Worm (Caenorhabditis elegans) whole organism, dauer: ENCODE results near the gene C06G4.6.

Source experiments
- unc-62 ChIP-seq: sonication (generic microtip); optimal IDR thresholded peaks from 2 replicates; lab custom pipeline; 2017; ENCODE audit warnings: missing biosample characterization, missing genetic modification reagents, missing genetic modification characterization

Gene C06G4.6

DNA sequence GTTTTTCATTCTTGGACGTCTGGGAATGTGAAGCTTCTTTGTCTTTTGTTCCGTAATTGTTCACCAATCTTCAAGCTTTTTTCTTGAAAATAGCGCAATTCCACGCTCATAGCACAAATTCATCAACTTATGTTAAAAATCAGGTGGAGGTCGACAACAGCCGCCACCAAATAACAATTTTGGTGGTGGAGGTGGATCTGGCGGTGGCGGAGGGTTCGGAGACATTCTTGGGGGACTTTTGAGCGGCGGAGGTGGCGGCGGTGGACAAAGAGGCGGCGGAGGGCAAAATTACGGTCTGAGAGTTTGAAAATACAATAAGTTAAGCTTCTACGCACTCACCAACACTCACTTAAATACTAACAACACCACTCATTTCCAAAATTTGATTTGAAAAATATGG lies 22.3 kb upstream of the C06G4.6 start:
- no peak for TF ChIP-seq unc-62 (GFP tag; lab: Kevin White, UChicago)

DNA sequence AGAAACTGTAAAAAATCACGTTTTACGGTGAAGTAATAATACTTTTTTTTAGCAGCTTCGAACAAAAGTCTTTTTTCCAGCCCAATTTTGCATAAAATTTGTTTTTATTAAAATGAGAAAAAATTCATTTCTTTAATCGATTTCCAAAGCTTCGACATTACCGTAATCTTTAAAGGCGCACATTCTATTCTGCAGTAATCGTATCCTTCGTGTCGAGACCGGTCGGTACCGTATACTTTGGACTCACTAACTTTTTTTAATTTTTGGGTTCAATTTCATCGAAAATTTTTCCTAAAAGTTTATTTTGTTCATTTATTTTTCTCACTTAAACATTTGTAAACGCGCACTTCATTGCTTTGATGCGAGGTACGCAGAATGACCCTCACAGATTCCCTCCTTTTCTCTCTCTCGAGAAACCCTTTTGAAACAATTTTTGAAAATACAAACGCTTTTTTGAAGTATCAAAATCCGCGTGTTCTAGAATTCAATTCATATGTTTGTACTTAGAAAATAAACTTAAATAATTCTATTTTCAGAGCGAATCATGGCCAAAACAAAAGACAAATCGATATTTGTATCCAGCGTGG lies 17.5 kb upstream of the C06G4.6 start, which contains the start of gene hrpk-2:
hrpk-2 (plus strand) TSS at position 537 of the 587 bp plus-strand sequence.
- TF ChIP-seq unc-62 (GFP tag; lab: Kevin White, UChicago) = no peak

DNA sequence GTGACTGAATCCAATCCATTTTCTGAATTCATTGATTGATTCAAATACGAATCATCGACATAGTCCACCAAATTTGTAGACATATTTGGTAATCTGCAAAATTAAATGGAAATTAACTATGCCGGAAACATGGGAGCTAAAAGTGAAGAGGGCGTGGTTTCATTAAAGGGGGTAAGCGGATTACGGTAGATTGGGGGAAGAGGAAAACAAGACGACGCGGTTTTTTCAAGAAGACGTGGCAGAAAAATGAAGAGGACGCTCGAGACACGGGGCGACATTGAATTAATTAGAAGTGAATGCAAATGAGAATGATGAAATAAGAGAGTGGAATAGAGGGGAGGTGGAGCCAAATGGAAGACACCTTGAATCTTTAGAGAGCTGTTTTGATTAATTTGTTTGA lies 7.8 kb upstream of the C06G4.6 start, which contains the start of gene npr-17:
npr-17 (minus strand) TSS at position 101 of the 400 bp plus-strand sequence.
- no peak for TF ChIP-seq unc-62 (GFP tag; lab: Kevin White, UChicago)

DNA sequence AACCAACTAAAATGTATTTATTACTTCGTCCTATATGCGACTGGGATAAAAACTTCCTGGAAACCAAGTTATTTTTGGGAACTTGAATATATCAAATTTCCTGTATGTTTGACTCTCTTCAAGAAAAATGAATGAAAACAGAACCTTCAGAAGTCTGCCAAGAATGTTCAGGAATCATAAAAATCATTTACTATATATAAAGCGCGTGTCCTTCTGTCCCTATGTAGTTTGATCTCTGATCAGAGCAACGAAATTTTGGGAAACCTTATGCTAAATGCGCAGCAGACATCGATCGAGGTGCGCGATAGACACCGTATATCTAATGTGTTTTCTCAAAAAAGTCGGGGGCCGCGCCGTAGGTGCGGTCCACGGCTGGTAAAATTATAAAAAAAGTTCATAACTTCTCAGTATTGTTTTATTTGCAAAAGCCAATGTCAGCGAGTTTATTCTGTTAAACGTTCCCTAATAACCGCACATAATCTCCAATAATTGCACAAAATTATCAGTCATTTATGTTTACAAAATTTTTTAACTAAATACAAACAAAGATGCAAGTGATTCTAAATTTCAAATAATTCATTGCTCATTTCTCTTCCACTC lies 6.6 kb upstream of the C06G4.6 start:
- no peak for TF ChIP-seq unc-62 (GFP tag; lab: Kevin White, UChicago)

DNA sequence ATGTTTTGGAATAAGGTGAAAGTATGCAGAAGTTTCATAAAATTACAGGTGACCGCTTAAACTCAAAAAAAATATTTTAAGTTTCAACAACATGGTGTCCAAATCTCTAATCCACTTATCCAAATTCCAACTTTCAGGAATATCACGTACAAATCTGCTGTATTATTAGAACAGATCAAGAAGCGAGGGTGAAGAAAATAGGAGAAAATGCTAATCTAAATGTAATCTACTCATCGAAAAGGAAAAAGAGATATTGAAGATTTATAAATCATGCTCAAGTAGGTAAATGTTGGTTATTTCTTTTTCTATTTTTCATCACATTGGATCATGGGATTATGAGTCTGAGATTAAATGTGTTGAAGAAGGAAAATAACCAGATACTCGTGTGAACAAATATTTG lies 2.6 kb upstream of the C06G4.6 start:
- no peak for TF ChIP-seq unc-62 (GFP tag; lab: Kevin White, UChicago)

DNA sequence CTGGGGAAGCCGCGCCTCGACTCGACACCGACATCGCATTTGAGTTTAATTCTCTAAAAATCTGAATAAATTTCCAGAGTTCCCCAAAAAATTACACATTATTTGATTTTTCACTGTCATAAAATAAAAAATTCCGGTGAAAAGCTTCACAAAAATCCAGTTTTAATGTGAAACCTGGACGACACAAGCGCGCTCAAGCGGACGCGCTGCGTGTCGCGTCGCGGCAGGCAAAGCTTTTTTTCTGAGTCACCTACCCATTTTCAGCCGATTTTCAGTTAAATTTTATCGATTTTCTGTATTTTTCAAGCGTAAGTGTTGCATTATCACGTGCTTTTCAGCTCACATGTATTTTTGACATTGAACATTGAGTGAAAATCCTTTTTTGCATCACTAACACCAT lies 5.6 kb downstream of the C06G4.6 start, which contains the start of gene cit-1.1:
cit-1.1 (minus strand) TSS at position 53 of the 400 bp plus-strand sequence.
- no peak for TF ChIP-seq unc-62 (GFP tag; lab: Kevin White, UChicago)

DNA sequence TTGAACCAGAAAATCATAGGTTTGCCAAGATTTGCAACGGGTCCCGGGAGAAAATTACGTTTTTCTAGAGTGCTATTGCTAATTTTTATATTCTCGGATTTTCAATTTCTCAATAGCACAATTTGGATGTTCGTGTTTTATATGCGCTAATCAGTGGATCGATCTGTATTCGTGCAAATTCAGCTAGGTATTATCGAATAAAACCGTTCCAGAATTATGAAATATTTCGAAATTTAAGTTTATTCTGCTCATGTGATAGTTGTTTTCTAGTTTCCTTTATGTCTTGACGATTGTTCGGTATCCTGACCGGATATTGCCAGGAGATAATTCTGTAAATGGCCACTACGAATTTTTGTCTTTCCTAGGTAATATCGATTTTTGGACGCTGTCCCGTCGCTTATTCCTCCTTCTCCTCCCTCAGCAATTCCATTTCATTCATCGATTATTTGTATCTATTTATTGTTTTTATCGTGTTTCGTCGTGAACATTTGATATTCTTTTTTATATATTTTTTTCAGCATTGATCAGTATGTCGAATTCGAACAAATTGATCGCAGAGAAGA lies 6.2 kb downstream of the C06G4.6 start, which contains the start of gene cit-1.2:
cit-1.2 (plus strand) TSS at position 513 of the 563 bp plus-strand sequence.
- TF ChIP-seq unc-62 (GFP tag; lab: Kevin White, UChicago) = no peak

DNA sequence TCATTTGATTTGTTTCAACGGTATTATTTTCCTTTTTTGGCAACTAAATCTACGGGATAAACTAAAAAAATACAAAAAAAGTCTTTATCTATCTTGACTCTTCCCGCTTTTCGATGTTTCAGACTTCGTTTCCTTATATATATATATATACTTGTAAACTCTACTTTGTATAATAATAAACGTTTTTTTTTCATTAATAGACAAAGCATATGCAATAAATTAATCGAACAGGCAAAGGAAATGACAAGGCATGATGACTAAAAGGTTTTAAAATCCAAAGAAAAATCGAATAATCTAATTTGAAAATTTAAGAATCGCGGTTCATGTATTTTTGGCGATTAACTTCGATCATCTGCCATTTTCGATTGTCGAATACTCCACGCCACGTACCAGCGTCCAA lies 9.4 kb downstream of the C06G4.6 start:
- no peak for TF ChIP-seq unc-62 (GFP tag; lab: Kevin White, UChicago)

DNA sequence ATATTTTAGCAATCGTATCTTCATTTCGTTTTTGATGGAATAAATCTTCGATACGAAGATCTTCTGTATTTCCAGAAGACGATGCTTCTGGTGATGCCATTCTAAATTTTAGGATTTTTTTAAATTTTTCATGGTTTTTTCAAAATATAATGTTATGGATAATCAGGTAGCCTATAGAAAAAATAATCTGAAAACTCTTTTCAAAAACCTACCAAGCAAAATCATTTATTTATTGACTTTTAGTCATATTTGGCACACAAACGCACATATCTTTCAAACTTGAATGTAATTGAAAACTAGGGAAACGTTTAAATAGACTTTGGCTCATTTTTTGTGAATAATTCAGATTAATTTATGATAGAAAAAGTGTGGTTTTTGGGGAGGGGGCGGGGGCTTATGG lies 12.2 kb downstream of the C06G4.6 start, which contains the start of gene F44B9.5:
F44B9.5 (minus strand) TSS at position 101 of the 400 bp plus-strand sequence.
- no peak for TF ChIP-seq unc-62 (GFP tag; lab: Kevin White, UChicago)

DNA sequence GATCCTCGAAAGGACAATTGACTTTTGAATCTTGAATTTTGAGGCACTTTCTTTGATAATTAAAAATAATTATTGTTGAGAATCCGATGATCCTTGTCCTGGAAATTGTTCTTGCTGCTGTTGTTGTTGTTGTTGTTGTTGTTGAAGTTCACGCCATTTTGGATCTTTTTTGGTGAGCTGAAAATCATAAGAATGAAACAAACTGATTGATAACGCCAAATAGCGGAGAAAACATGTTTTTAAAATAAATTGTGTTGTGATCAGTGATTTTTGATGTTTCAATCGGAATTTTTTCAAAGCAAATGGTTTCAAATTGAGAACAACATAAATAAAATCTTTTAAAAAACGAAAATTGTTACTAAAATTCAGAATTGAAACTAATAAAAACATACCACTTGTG lies 12.9 kb downstream of the C06G4.6 start:
- no peak for TF ChIP-seq unc-62 (GFP tag; lab: Kevin White, UChicago)

DNA sequence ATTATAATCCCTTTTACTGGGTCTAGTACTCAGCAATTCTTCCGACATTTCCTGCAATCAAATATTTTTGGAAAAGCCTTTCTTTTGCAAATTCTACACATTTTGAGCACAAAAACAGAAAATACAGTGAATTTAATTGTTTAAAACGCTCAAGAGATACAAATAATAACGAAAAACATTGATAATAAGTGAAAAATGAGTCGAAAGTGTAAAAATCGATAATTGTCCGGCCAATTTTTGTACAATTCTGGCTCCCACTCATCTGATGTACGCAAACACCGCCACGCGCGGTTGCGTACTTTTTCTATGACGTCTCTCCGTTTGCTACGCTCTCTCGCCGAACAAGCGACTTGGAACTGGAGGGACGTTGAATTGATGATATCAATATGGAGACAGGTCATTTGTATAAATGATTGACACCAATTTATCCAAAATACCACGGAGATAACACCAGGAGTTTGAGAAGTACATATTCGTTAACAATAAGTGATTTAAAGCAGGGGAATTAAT lies 16.7 kb downstream of the C06G4.6 start, which contains the start of gene lin-36:
lin-36 (minus strand) TSS at position 51 of the 510 bp plus-strand sequence.
- TF ChIP-seq unc-62 (GFP tag; lab: Kevin White, UChicago) = no peak

DNA sequence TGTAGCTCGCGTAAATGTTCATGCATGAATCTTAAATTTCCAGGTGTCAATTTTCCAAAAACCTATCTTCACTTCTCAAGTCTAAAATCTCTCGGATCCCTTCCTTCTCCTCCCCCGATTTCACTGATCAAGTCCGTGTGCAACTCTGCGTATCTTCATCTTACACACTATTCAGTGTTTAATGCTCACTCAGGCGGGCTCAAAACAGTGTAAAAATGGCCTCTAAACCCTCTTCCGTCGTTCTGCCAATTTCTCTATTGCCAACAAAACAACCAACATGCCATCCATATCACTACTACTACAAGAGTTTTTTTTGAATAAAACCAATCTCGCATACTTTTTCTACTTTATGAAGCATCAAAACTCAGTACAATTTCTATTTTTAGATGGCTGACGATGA lies 17.9 kb downstream of the C06G4.6 start, which contains the start of gene F44B9.2:
F44B9.2 (plus strand) TSS at position 387 of the 400 bp plus-strand sequence.
- no peak for TF ChIP-seq unc-62 (GFP tag; lab: Kevin White, UChicago)

DNA sequence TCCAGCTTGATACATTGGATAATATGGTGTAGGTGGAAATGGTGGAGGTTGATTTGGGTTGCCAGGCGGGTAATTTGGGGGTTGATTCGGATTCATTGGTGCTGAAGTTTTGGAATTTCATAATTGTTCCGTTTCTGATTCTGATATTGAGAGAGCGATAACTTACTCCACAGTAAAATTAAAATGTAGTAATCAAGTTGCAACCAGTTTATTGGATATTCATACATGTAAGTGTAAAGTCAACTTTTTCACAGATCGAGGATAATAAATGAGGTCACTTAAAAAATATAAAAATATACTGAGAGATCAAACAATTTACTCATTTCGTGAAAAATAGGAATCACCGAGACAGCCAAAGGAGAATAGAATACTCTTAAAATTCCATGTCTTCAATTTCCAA lies 23.8 kb downstream of the C06G4.6 start, which contains the start of gene mdt-30:
mdt-30 (minus strand) TSS at position 101 of the 400 bp plus-strand sequence.
- no peak for TF ChIP-seq unc-62 (GFP tag; lab: Kevin White, UChicago)

DNA sequence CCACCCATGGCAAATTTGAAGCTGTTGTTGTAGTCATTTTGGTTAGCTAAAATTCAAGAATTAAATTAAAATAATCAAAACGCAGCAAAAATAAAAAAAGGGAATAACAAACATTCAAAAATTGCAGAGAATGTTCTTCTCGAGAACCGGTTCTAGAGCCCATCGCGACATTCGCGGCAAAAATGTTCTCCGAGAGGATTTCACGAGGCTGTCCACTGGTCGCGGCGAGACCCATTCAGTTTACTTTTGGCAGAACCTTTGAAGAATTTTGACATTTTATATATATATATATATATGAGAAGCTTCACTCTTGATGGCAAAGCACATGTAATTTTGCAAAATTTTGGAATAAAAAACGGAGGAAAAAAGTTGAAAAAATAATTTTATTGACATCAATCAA lies 25.3 kb downstream of the C06G4.6 start, which contains the start of gene F44B9.8:
F44B9.8 (minus strand) TSS at position 163 of the 400 bp plus-strand sequence.
- TF ChIP-seq unc-62 (GFP tag; lab: Kevin White, UChicago) = no peak

DNA sequence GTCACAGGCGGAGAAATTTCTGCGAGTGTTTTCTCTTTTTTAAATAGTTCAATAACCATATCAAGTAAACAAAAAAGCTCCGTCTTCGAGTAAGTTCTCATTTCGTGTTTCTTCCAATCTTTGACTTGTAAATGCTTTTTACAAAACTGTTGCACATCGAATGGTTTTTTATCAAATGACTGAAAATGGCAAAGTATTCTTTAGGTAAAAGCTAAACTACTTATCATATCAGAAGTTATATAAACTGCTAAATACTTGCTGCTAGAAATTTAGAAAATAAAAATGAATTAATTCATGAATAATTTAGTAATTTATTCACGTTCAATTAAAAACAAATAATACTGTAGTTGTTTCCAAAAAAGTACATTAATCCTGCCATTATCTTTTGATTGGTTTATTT lies 26.8 kb downstream of the C06G4.6 start, which contains the start of gene F44B9.9:
F44B9.9 (minus strand) TSS at position 101 of the 400 bp plus-strand sequence.
- no peak for TF ChIP-seq unc-62 (GFP tag; lab: Kevin White, UChicago)

DNA sequence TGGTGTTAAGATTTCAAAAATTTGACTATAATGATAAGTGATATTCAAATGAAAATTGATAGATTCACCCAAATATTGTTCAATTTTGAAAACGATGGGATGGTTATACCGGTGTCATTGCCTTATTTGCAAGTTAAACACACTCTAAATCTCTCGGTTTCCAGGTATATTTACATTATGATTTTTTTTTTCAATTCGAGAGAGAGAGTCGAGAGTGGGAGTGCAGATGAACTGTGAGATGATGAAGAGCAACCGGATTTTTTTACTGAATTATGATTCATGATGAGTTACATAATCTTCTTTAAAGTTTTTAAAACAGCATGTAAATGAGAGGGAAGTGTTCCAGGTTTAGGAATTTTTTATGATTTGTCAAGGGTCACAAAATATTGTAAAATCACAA lies 29.3 kb downstream of the C06G4.6 start, which contains the start of gene F44B9.10:
F44B9.10 (minus strand) TSS at position 101 of the 400 bp plus-strand sequence.
- TF ChIP-seq unc-62 (GFP tag; lab: Kevin White, UChicago) = no peak
